Fruit fly (Drosophila melanogaster): Measurements from ENCODE around the gene CG46306.

DNA sequence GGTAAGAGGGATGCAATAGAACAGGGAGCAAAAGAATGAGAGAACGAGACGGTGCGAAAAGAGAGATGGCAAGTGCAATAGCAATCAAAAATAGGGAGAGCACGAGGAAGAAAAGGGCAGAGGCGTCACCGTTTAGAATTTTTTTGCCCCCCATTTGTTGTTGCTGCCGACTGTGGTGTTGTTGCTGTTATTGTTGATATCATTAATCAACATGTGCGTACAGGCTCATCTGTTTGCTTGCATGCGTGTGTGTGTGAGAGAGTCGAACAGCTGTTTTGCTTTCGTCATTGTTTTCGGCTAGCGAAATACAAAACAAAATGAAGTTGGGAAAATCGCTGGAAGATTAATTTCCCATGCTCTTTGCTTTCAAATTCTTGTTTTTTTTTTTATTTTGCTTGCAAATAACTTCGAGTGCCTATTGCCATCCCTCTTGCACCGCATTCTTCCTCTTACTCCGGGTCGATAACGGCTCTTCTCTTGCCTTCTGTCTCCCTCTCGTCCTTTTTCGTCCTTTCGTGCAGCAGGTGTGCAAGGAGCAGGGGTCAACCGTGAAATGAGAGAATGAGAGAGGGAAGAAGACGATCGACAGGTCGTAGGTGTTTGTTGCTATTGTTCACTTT lies 42.1 kb downstream of the CG46306 start:
- TF ChIP-seq Myc (optimal IDR thresholded peaks at IDR 0.05) = no peak
- TF ChIP-seq h (optimal IDR thresholded peaks at IDR 0.05) = no peak
- TF ChIP-seq insv (optimal IDR thresholded peaks at IDR 0.05) = no peak
